Fruit fly (Drosophila melanogaster): ENCODE measurements around the gene CG42704.

dm6 chrX:7405697-7406096, 6.8 kb upstream of the CG42704 start, which contains the start of gene CG1677:
- TF ChIP-seq psq (optimal IDR thresholded peaks at IDR 0.05) = no peak
- TF ChIP-seq h (optimal IDR thresholded peaks at IDR 0.05) = no peak
- TF ChIP-seq Sin3A (optimal IDR thresholded peaks at IDR 0.05) = no peak

All from Kc167 (cell line).